Worm (Caenorhabditis elegans) whole organism, L4/young adult: ENCODE measurements around the gene gpa-1.

Experiments used
- dao-5 ChIP-seq: sonication (generic microtip); optimal IDR thresholded peaks from 2 replicates; lab custom pipeline; 2016; ENCODE audit warnings: missing genotype, missing genetic modification characterization, moderate library complexity, missing compliant biosample characterization
- him-1 ChIP-seq: sonication (generic microtip); optimal IDR thresholded peaks from 2 replicates; lab custom pipeline; 2016; ENCODE audit warnings: missing genotype, missing genetic modification reagents, missing genetic modification characterization, missing compliant biosample characterization

- TF ChIP-seq dao-5 (tag; lab: Kevin White, UChicago) (no peak), him-1 (tag; lab: Kevin White, UChicago) (no peak)
Measured at ce11 chrV:11196109-11196508, 18.6 kb upstream of the gpa-1 start, which contains the start of gene clc-6.
